Worm (Caenorhabditis elegans) whole organism, young adult: ENCODE results near the gene F13B12.2.
A peak's percentile ranks its signal among the peaks of the same experiment; 100 is the strongest.

Source experiments
- B0336.3 ChIP-seq: fragments of 200-800 bp; sonication (Bioruptor generic); IDR thresholded peaks from 2 replicates; pipeline ENCODE4 v1.3.6; 2022; ENCODE audit warnings: missing genetic modification characterization, missing compliant biosample characterization
- C06A6.2 ChIP-seq: fragments of 200-800 bp; sonication (Bioruptor generic); conservative IDR thresholded peaks from 2 replicates; pipeline ENCODE4 v1.3.6; 2022; ENCODE audit warnings: missing genetic modification characterization, missing compliant biosample characterization
- F23B12.7 ChIP-seq: sonication (generic microtip); optimal IDR thresholded peaks from 2 replicates; lab custom pipeline; 2017; ENCODE audit warnings: missing genetic modification characterization, mild to moderate bottlenecking, missing compliant biosample characterization, antibody characterized with exemption, moderate library complexity; ENCODE audit not compliant: insufficient read depth
- F33H1.4 ChIP-seq: fragments of 200-800 bp; sonication (Bioruptor generic); IDR thresholded peaks from 2 replicates; pipeline ENCODE4 v1.3.6; 2022; ENCODE audit warnings: missing genetic modification reagents, missing genetic modification characterization, missing compliant biosample characterization
- F37B4.10 ChIP-seq: fragments of 200-800 bp; sonication (Bioruptor generic); IDR thresholded peaks from 2 replicates; pipeline ENCODE4 v1.3.6; 2022; ENCODE audit warnings: missing genetic modification characterization, missing compliant biosample characterization
- F49E8.2 ChIP-seq: sonication (generic microtip); optimal IDR thresholded peaks from 3 replicates; lab custom pipeline; 2017; ENCODE audit warnings: missing genetic modification characterization, mild to moderate bottlenecking, missing compliant biosample characterization, antibody characterized with exemption, moderate library complexity; ENCODE audit not compliant: insufficient read depth
- F55B11.4 ChIP-seq: sonication (generic microtip); optimal IDR thresholded peaks from 2 replicates; lab custom pipeline; 2016; ENCODE audit warnings: missing compliant biosample characterization, missing genetic modification characterization, borderline replicate concordance; ENCODE audit not compliant: insufficient read depth
- F57A8.1 ChIP-seq: fragments of 200-800 bp; sonication (Bioruptor generic); optimal IDR thresholded peaks from 2 replicates; lab custom pipeline; 2018; ENCODE audit warnings: mild to moderate bottlenecking, missing genetic modification characterization, moderate library complexity, missing compliant biosample characterization
- K11D2.4 ChIP-seq: fragments of 200-800 bp; sonication (Bioruptor generic); IDR thresholded peaks from 2 replicates; pipeline ENCODE4 v1.3.6; 2022; ENCODE audit warnings: missing genetic modification reagents, missing genetic modification characterization, missing compliant biosample characterization
- K12H6.12 ChIP-seq: fragments of 200-800 bp; sonication (Bioruptor generic); optimal IDR thresholded peaks from 2 replicates; lab custom pipeline; 2018; ENCODE audit warnings: mild to moderate bottlenecking, missing genetic modification characterization, missing compliant biosample characterization
- Y56A3A.18 ChIP-seq: fragments of 200-800 bp; sonication (Bioruptor generic); IDR thresholded peaks from 2 replicates; pipeline ENCODE4 v1.3.6; 2022; ENCODE audit warnings: missing genetic modification reagents, missing genetic modification characterization, missing compliant biosample characterization
- ZK185.1 ChIP-seq: sonication (generic microtip); optimal IDR thresholded peaks from 2 replicates; lab custom pipeline; 2016; ENCODE audit warnings: mild to moderate bottlenecking, missing genetic modification characterization, missing compliant biosample characterization; ENCODE audit not compliant: poor library complexity, severe bottlenecking
- akir-1 ChIP-seq: fragments of 200-800 bp; sonication (Bioruptor generic); optimal IDR thresholded peaks from 2 replicates; lab custom pipeline; 2018; ENCODE audit warnings: mild to moderate bottlenecking, missing genetic modification characterization, moderate library complexity, missing compliant biosample characterization
- ama-1 ChIP-seq, 3 experiments: fragments of 150-350 bp in 1 of 3; sonication (generic microtip) in 2 of 3; optimal IDR thresholded peaks; 2 replicates each; lab custom pipeline; 2014 to 2018; ENCODE audit warnings: missing biosample characterization in 2 of 3, missing genetic modification characterization in 2 of 3, missing genetic modification reagents in 2 of 3
- athp-1 ChIP-seq: sonication (generic microtip); optimal IDR thresholded peaks from 2 replicates; lab custom pipeline; 2017; ENCODE audit warnings: mild to moderate bottlenecking, missing genetic modification characterization, missing compliant biosample characterization
- attf-6 ChIP-seq: fragments of 200-800 bp; sonication (Bioruptor generic); IDR thresholded peaks from 2 replicates; pipeline ENCODE4 v1.3.6; 2022; ENCODE audit warnings: missing genetic modification reagents, missing genetic modification characterization, missing compliant biosample characterization
- bed-1 ChIP-seq: fragments of 200-800 bp; sonication (Bioruptor generic); IDR thresholded peaks from 2 replicates; pipeline ENCODE4 v1.3.6; 2022; ENCODE audit warnings: missing genetic modification reagents, missing genetic modification characterization, missing compliant biosample characterization
- ccch-3 ChIP-seq: fragments of 200-800 bp; sonication (Bioruptor generic); optimal IDR thresholded peaks from 2 replicates; lab custom pipeline; 2018; ENCODE audit warnings: mild to moderate bottlenecking, missing genetic modification characterization, missing compliant biosample characterization
- cebp-1 ChIP-seq, 2 experiments: fragments of 200-800 bp in 1 of 2; sonication (Bioruptor generic) in 1 of 2; sonication (generic microtip) in 1 of 2; IDR thresholded peaks in 1 of 2; optimal IDR thresholded peaks in 1 of 2; 2 replicates each; pipeline versions ENCODE4 v1.3.6 to Lab custom; 2017 to 2022; ENCODE audit warnings: missing compliant biosample characterization in 2 of 2, missing genetic modification characterization in 2 of 2, mild to moderate bottlenecking in 1 of 2, missing genetic modification reagents in 1 of 2, moderate library complexity in 1 of 2
- cebp-2 ChIP-seq: fragments of 200-800 bp; sonication (Bioruptor generic); IDR thresholded peaks from 2 replicates; pipeline ENCODE4 v1.3.6; 2022; ENCODE audit warnings: missing genetic modification characterization, missing compliant biosample characterization
- ceh-58 ChIP-seq: fragments of 200-800 bp; sonication (Bioruptor generic); IDR thresholded peaks from 2 replicates; pipeline ENCODE4 v1.3.6; 2022; ENCODE audit warnings: missing genetic modification characterization, missing compliant biosample characterization
- ceh-79 ChIP-seq: sonication (generic microtip); optimal IDR thresholded peaks from 2 replicates; lab custom pipeline; 2017; ENCODE audit warnings: mild to moderate bottlenecking, missing genetic modification characterization, missing compliant biosample characterization
- dox-1 ChIP-seq: fragments of 200-800 bp; sonication (Bioruptor generic); IDR thresholded peaks from 2 replicates; pipeline ENCODE4 v1.3.6; 2022; ENCODE audit warnings: missing genetic modification reagents, missing genetic modification characterization, missing compliant biosample characterization
- dpl-1 ChIP-seq: fragments of 150-350 bp; optimal IDR thresholded peaks from 2 replicates; lab custom pipeline; 2014; ENCODE audit warnings: missing biosample characterization, missing genetic modification reagents, missing genetic modification characterization
- efl-1 ChIP-seq: fragments of 150-350 bp; optimal IDR thresholded peaks from 2 replicates; lab custom pipeline; 2014; ENCODE audit warnings: missing biosample characterization, missing genetic modification reagents, missing genetic modification characterization
- egrh-3 ChIP-seq: fragments of 200-800 bp; sonication (Bioruptor generic); IDR thresholded peaks from 2 replicates; pipeline ENCODE4 v1.3.6; 2022; ENCODE audit warnings: missing genetic modification reagents, missing genetic modification characterization, missing compliant biosample characterization
- ets-4 ChIP-seq: fragments of 200-800 bp; sonication (Bioruptor generic); optimal IDR thresholded peaks from 2 replicates; lab custom pipeline; 2018; ENCODE audit warnings: mild to moderate bottlenecking, missing genetic modification characterization, missing compliant biosample characterization
- fkh-3 ChIP-seq: sonication (generic microtip); optimal IDR thresholded peaks from 2 replicates; lab custom pipeline; 2016; ENCODE audit warnings: mild to moderate bottlenecking, missing genetic modification characterization, missing compliant biosample characterization
- gei-17 ChIP-seq: fragments of 200-800 bp; sonication (Bioruptor generic); optimal IDR thresholded peaks from 2 replicates; lab custom pipeline; 2018; ENCODE audit warnings: mild to moderate bottlenecking, missing genetic modification characterization, missing compliant biosample characterization
- hmg-20 ChIP-seq: fragments of 200-800 bp; sonication (Bioruptor generic); IDR thresholded peaks from 2 replicates; pipeline ENCODE4 v1.3.6; 2022; ENCODE audit warnings: missing genetic modification reagents, missing genetic modification characterization, missing compliant biosample characterization
- lag-1 ChIP-seq: fragments of 200-800 bp; sonication (Bioruptor generic); IDR thresholded peaks from 2 replicates; pipeline ENCODE4 v1.3.6; 2022; ENCODE audit warnings: missing genetic modification reagents, missing genetic modification characterization, missing compliant biosample characterization
- let-607 ChIP-seq, 2 experiments: fragments of 200-800 bp in 1 of 2; sonication (Bioruptor generic) in 1 of 2; sonication (generic microtip) in 1 of 2; optimal IDR thresholded peaks; 2 replicates each; lab custom pipeline; 2016 to 2018; ENCODE audit warnings: mild to moderate bottlenecking in 2 of 2, missing compliant biosample characterization in 2 of 2, missing genetic modification characterization in 2 of 2, moderate library complexity in 2 of 2, missing genotype in 1 of 2
- lin-26 ChIP-seq: fragments of 200-800 bp; sonication (Bioruptor generic); IDR thresholded peaks from 2 replicates; pipeline ENCODE4 v1.3.6; 2022; ENCODE audit warnings: missing genetic modification reagents, missing genetic modification characterization, missing compliant biosample characterization
- lin-54 ChIP-seq: fragments of 200-800 bp; sonication (Bioruptor generic); optimal IDR thresholded peaks from 2 replicates; lab custom pipeline; 2018; ENCODE audit warnings: mild to moderate bottlenecking, missing genetic modification characterization, missing compliant biosample characterization
- lsl-1 ChIP-seq: fragments of 200-800 bp; sonication (Bioruptor generic); optimal IDR thresholded peaks from 2 replicates; lab custom pipeline; 2018; ENCODE audit warnings: mild to moderate bottlenecking, missing genetic modification characterization, moderate library complexity, missing compliant biosample characterization
- mes-4 ChIP-seq: sonication (generic microtip); optimal IDR thresholded peaks from 2 replicates; lab custom pipeline; 2016; ENCODE audit warnings: missing genotype, missing genetic modification characterization, missing compliant biosample characterization
- nfya-1 ChIP-seq: sonication (generic microtip); optimal IDR thresholded peaks from 2 replicates; lab custom pipeline; 2017; ENCODE audit warnings: antibody characterized with exemption, missing compliant biosample characterization, missing genetic modification characterization, borderline replicate concordance; ENCODE audit not compliant: insufficient read depth
- nhr-80 ChIP-seq: sonication (generic microtip); optimal IDR thresholded peaks from 2 replicates; lab custom pipeline; 2016; ENCODE audit warnings: missing genetic modification characterization, missing compliant biosample characterization
- rcor-1 ChIP-seq: fragments of 200-800 bp; sonication (Bioruptor generic); IDR thresholded peaks from 2 replicates; pipeline ENCODE4 v1.3.6; 2022; ENCODE audit warnings: missing genetic modification reagents, missing genetic modification characterization, missing compliant biosample characterization
- rec-8 ChIP-seq, 2 experiments: sonication (generic microtip); optimal IDR thresholded peaks; 2 replicates each; lab custom pipeline; 2016; ENCODE audit warnings: mild to moderate bottlenecking in 2 of 2, missing genetic modification characterization in 2 of 2, missing genetic modification reagents in 2 of 2, missing genotype in 2 of 2, missing biosample characterization in 1 of 2, missing compliant biosample characterization in 1 of 2, moderate library complexity in 1 of 2
- rpc-1 ChIP-seq, 2 experiments: fragments of 150-350 bp in 1 of 2; sonication (generic microtip) in 1 of 2; optimal IDR thresholded peaks; 2 replicates each; lab custom pipeline; 2014 to 2018; ENCODE audit warnings: missing biosample characterization in 1 of 2, missing genetic modification characterization in 1 of 2, missing genetic modification reagents in 1 of 2, missing genotype in 1 of 2
- sdz-38 ChIP-seq: sonication (generic microtip); optimal IDR thresholded peaks from 2 replicates; lab custom pipeline; 2016; ENCODE audit warnings: missing genotype, missing genetic modification characterization, missing compliant biosample characterization
- tlf-1 ChIP-seq: fragments of 200-800 bp; sonication (Bioruptor generic); optimal IDR thresholded peaks from 2 replicates; lab custom pipeline; 2018; ENCODE audit warnings: mild to moderate bottlenecking, missing genetic modification characterization, missing compliant biosample characterization
- zfh-2 ChIP-seq: fragments of 200-800 bp; sonication (Bioruptor generic); conservative IDR thresholded peaks from 2 replicates; pipeline ENCODE4 v1.3.6; 2022; ENCODE audit warnings: missing genetic modification reagents, missing genetic modification characterization, missing compliant biosample characterization
- ztf-26 ChIP-seq: sonication (generic microtip); optimal IDR thresholded peaks from 2 replicates; lab custom pipeline; 2017; ENCODE audit warnings: missing genetic modification characterization, missing compliant biosample characterization

F13B12.2 gene

ce11 chrIV:10403193-10404058 is 25.5 kb downstream of the F13B12.2 start, which contains the start of gene gpa-7 (continued):
- TF ChIP-seq F37B4.10 (GFP tag; lab: Robert Waterston, UW) (no peak), rcor-1 (0 out of 2 replicates have a peak, but pooled peaks have one; percentile 9), C06A6.2 (GFP tag; lab: Robert Waterston, UW) (no peak), lin-54 (GFP tag; lab: Kevin White, UChicago) (no peak), dox-1 (GFP tag; lab: Robert Waterston, UW) (no peak), ZK185.1 (tag; lab: Kevin White, UChicago) (peak; percentile 10), hmg-20 (GFP tag; lab: Robert Waterston, UW) (no peak), F55B11.4 (tag; lab: Kevin White, UChicago) (no peak), gei-17 (GFP tag; lab: Kevin White, UChicago) (no peak), F23B12.7 (tag; lab: Kevin White, UChicago) (no peak), mes-4 (no peak), efl-1 (GFP tag; lab: Kevin White, UChicago) (no peak), bed-1 (GFP tag; lab: Robert Waterston, UW) (no peak), K12H6.12 (tag; lab: Kevin White, UChicago) (peak; percentile 76), nhr-80 (no peak), let-607 (tag; optimal IDR thresholded peaks at IDR 0.05; lab: Kevin White, UChicago) (no peak), cebp-2 (GFP tag; lab: Robert Waterston, UW) (no peak), ceh-79 (tag; lab: Kevin White, UChicago) (no peak), lag-1 (GFP tag; lab: Robert Waterston, UW) (no peak), lsl-1 (GFP tag; lab: Kevin White, UChicago) (no peak), Y56A3A.18 (GFP tag; lab: Robert Waterston, UW) (no peak), ceh-58 (GFP tag; lab: Robert Waterston, UW) (no peak), F57A8.1 (GFP tag; lab: Kevin White, UChicago) (no peak), cebp-1 (GFP tag; IDR thresholded peaks at IDR 0.05; lab: Robert Waterston, UW) (no peak), cebp-1 (tag; optimal IDR thresholded peaks at IDR 0.05; lab: Kevin White, UChicago) (peak; percentile 41), zfh-2 (GFP tag; lab: Robert Waterston, UW) (no peak; the same call in none of the 2 replicates), lin-26 (GFP tag; lab: Robert Waterston, UW) (no peak), dpl-1 (GFP tag; lab: Kevin White, UChicago) (no peak), ets-4 (GFP tag; lab: Kevin White, UChicago) (no peak), rec-8 (tag; optimal IDR thresholded peaks at IDR 0.05; lab: Kevin White, UChicago) (no peak), ztf-26 (no peak), ccch-3 (GFP tag; lab: Kevin White, UChicago) (no peak), egrh-3 (GFP tag; lab: Robert Waterston, UW) (no peak), ama-1 (optimal IDR thresholded peaks at IDR 0.05; lab: Kevin White, UChicago) (no peak), ama-1 (GFP tag; optimal IDR thresholded peaks at IDR 0.05; lab: Kevin White, UChicago) (no peak), F49E8.2 (tag; lab: Kevin White, UChicago) (no peak), F33H1.4 (no peak), nfya-1 (tag; lab: Kevin White, UChicago) (no peak), tlf-1 (GFP tag; lab: Kevin White, UChicago) (no peak), attf-6 (GFP tag; lab: Robert Waterston, UW) (no peak), B0336.3 (GFP tag; lab: Robert Waterston, UW) (no peak), athp-1 (no peak), akir-1 (GFP tag; lab: Kevin White, UChicago) (no peak), K11D2.4 (GFP tag; lab: Robert Waterston, UW) (no peak), sdz-38 (tag; lab: Kevin White, UChicago) (no peak), fkh-3 (no peak), rpc-1 (optimal IDR thresholded peaks at IDR 0.05; lab: Kevin White, UChicago) (no peak), rpc-1 (tag; optimal IDR thresholded peaks at IDR 0.05; lab: Kevin White, UChicago) (no peak)
